Worm (Caenorhabditis elegans) whole organism, young adult: Measurements from ENCODE around the gene F59E11.6.

Source experiments
- B0035.1 ChIP-seq: sonication (generic microtip); optimal IDR thresholded peaks from 2 replicates; lab custom pipeline; 2016; ENCODE audit warnings: missing genetic modification characterization, mild to moderate bottlenecking, missing compliant biosample characterization, missing genotype, missing genetic modification reagents
- C17E4.6 ChIP-seq: fragments of 200-800 bp; sonication (Bioruptor generic); IDR thresholded peaks from 2 replicates; pipeline ENCODE4 v1.3.6; 2022; ENCODE audit warnings: missing genetic modification reagents, missing genetic modification characterization, missing compliant biosample characterization
- D2030.7 ChIP-seq: fragments of 200-800 bp; sonication (Bioruptor generic); IDR thresholded peaks from 2 replicates; pipeline ENCODE4 v1.3.6; 2022; ENCODE audit warnings: missing genetic modification reagents, missing genetic modification characterization, missing compliant biosample characterization
- F22D6.2 ChIP-seq: sonication (generic microtip); optimal IDR thresholded peaks from 2 replicates; lab custom pipeline; 2016; ENCODE audit warnings: mild to moderate bottlenecking, missing genetic modification characterization, missing compliant biosample characterization
- F23B12.7 ChIP-seq: sonication (generic microtip); optimal IDR thresholded peaks from 2 replicates; lab custom pipeline; 2017; ENCODE audit warnings: missing genetic modification characterization, mild to moderate bottlenecking, missing compliant biosample characterization, antibody characterized with exemption, moderate library complexity; ENCODE audit not compliant: insufficient read depth
- F52B5.7 ChIP-seq: sonication (generic microtip); optimal IDR thresholded peaks from 2 replicates; lab custom pipeline; 2016; ENCODE audit warnings: mild to moderate bottlenecking, missing genetic modification characterization, missing compliant biosample characterization
- F55B11.4 ChIP-seq: sonication (generic microtip); optimal IDR thresholded peaks from 2 replicates; lab custom pipeline; 2016; ENCODE audit warnings: missing compliant biosample characterization, missing genetic modification characterization, borderline replicate concordance; ENCODE audit not compliant: insufficient read depth
- Y67H2A.10 ChIP-seq: fragments of 200-800 bp; sonication (Bioruptor generic); conservative IDR thresholded peaks from 2 replicates; pipeline ENCODE4 v1.3.6; 2022; ENCODE audit warnings: missing genetic modification reagents, missing genetic modification characterization, missing compliant biosample characterization
- atf-7 ChIP-seq: sonication (generic microtip); optimal IDR thresholded peaks from 2 replicates; lab custom pipeline; 2017; ENCODE audit warnings: mild to moderate bottlenecking, missing genetic modification characterization, missing compliant biosample characterization
- cebp-2 ChIP-seq: fragments of 200-800 bp; sonication (Bioruptor generic); IDR thresholded peaks from 2 replicates; pipeline ENCODE4 v1.3.6; 2022; ENCODE audit warnings: missing genetic modification characterization, missing compliant biosample characterization
- efl-1 ChIP-seq: fragments of 150-350 bp; optimal IDR thresholded peaks from 2 replicates; lab custom pipeline; 2014; ENCODE audit warnings: missing biosample characterization, missing genetic modification reagents, missing genetic modification characterization
- egl-44 ChIP-seq: fragments of 200-800 bp; sonication (Bioruptor generic); IDR thresholded peaks from 2 replicates; pipeline ENCODE4 v1.3.6; 2022; ENCODE audit warnings: missing genetic modification reagents, missing genetic modification characterization, missing compliant biosample characterization
- egrh-3 ChIP-seq: fragments of 200-800 bp; sonication (Bioruptor generic); IDR thresholded peaks from 2 replicates; pipeline ENCODE4 v1.3.6; 2022; ENCODE audit warnings: missing genetic modification reagents, missing genetic modification characterization, missing compliant biosample characterization
- ets-4 ChIP-seq: fragments of 200-800 bp; sonication (Bioruptor generic); optimal IDR thresholded peaks from 2 replicates; lab custom pipeline; 2018; ENCODE audit warnings: mild to moderate bottlenecking, missing genetic modification characterization, missing compliant biosample characterization
- fkh-3 ChIP-seq: sonication (generic microtip); optimal IDR thresholded peaks from 2 replicates; lab custom pipeline; 2016; ENCODE audit warnings: mild to moderate bottlenecking, missing genetic modification characterization, missing compliant biosample characterization
- hsf-1 ChIP-seq: fragments of 200-800 bp; sonication (Bioruptor generic); IDR thresholded peaks from 2 replicates; pipeline ENCODE4 v1.3.6; 2022; ENCODE audit warnings: missing genetic modification reagents, missing genetic modification characterization, missing compliant biosample characterization
- lag-1 ChIP-seq: fragments of 200-800 bp; sonication (Bioruptor generic); IDR thresholded peaks from 2 replicates; pipeline ENCODE4 v1.3.6; 2022; ENCODE audit warnings: missing genetic modification reagents, missing genetic modification characterization, missing compliant biosample characterization
- lin-26 ChIP-seq: fragments of 200-800 bp; sonication (Bioruptor generic); IDR thresholded peaks from 2 replicates; pipeline ENCODE4 v1.3.6; 2022; ENCODE audit warnings: missing genetic modification reagents, missing genetic modification characterization, missing compliant biosample characterization
- lin-54 ChIP-seq: fragments of 200-800 bp; sonication (Bioruptor generic); optimal IDR thresholded peaks from 2 replicates; lab custom pipeline; 2018; ENCODE audit warnings: mild to moderate bottlenecking, missing genetic modification characterization, missing compliant biosample characterization
- mel-28 ChIP-seq: sonication (generic microtip); optimal IDR thresholded peaks from 2 replicates; lab custom pipeline; 2016; ENCODE audit warnings: borderline replicate concordance, mild to moderate bottlenecking, missing genetic modification characterization, missing compliant biosample characterization
- mxl-1 ChIP-seq: sonication (generic microtip); optimal IDR thresholded peaks from 2 replicates; lab custom pipeline; 2016; ENCODE audit warnings: missing genetic modification characterization, missing compliant biosample characterization
- nhr-120 ChIP-seq: fragments of 200-800 bp; sonication (Bioruptor generic); IDR thresholded peaks from 2 replicates; pipeline ENCODE4 v1.3.6; 2022; ENCODE audit warnings: missing genetic modification characterization, missing compliant biosample characterization
- nhr-80 ChIP-seq: sonication (generic microtip); optimal IDR thresholded peaks from 2 replicates; lab custom pipeline; 2016; ENCODE audit warnings: missing genetic modification characterization, missing compliant biosample characterization
- nhr-90 ChIP-seq: sonication (generic microtip); optimal IDR thresholded peaks from 2 replicates; lab custom pipeline; 2016; ENCODE audit warnings: missing genotype, mild to moderate bottlenecking, missing genetic modification characterization, missing compliant biosample characterization
- pbrm-1 ChIP-seq: fragments of 200-800 bp; sonication (Bioruptor generic); IDR thresholded peaks from 2 replicates; pipeline ENCODE4 v1.3.6; 2022; ENCODE audit warnings: missing genetic modification reagents, missing genetic modification characterization, missing compliant biosample characterization
- pha-4 ChIP-seq: fragments of 150-350 bp; sonication (generic microtip); optimal IDR thresholded peaks from 2 replicates; lab custom pipeline; 2014; ENCODE audit warnings: missing biosample characterization, missing genetic modification reagents, missing genetic modification characterization
- snpc-4 ChIP-seq, 5 experiments: fragments of 150-350 bp in 1 of 5; sonication (generic microtip) in 4 of 5; optimal IDR thresholded peaks; 2 replicates each; lab custom pipeline; 2014 to 2018; ENCODE audit warnings: missing genetic modification characterization in 5 of 5, missing biosample characterization in 3 of 5, antibody characterized with exemption in 2 of 5, mild to moderate bottlenecking in 2 of 5, missing compliant biosample characterization in 2 of 5, missing genotype in 2 of 5, moderate library complexity in 2 of 5, missing genetic modification reagents in 1 of 5
- somi-1 ChIP-seq: fragments of 200-800 bp; sonication (Bioruptor generic); optimal IDR thresholded peaks from 2 replicates; lab custom pipeline; 2018; ENCODE audit warnings: mild to moderate bottlenecking, missing genetic modification characterization, missing compliant biosample characterization
- xnd-1 ChIP-seq: sonication (generic microtip); optimal IDR thresholded peaks from 2 replicates; lab custom pipeline; 2016; ENCODE audit warnings: missing genotype, missing genetic modification reagents, missing genetic modification characterization, missing compliant biosample characterization
- zfh-2 ChIP-seq: fragments of 200-800 bp; sonication (Bioruptor generic); conservative IDR thresholded peaks from 2 replicates; pipeline ENCODE4 v1.3.6; 2022; ENCODE audit warnings: missing genetic modification reagents, missing genetic modification characterization, missing compliant biosample characterization
- ztf-25 ChIP-seq: fragments of 200-800 bp; sonication (Bioruptor generic); IDR thresholded peaks from 2 replicates; pipeline ENCODE4 v1.3.6; 2022; ENCODE audit warnings: missing genetic modification reagents, missing genetic modification characterization, missing compliant biosample characterization
- ztf-28 ChIP-seq: fragments of 200-800 bp; sonication (Bioruptor generic); IDR thresholded peaks from 2 replicates; pipeline ENCODE4 v1.3.6; 2022; ENCODE audit warnings: missing genetic modification reagents, missing genetic modification characterization, missing compliant biosample characterization

The F59E11.6 gene

ce11 chrV:8964055-8964758 is 27.4 kb upstream of the F59E11.6 start, which contains the start of gene nhr-44:
Gene nhr-44 (minus strand): TSS chrV:8964105.
- TF ChIP-seq ztf-25 (GFP tag; lab: Robert Waterston, UW) (no peak), somi-1 (no peak), lag-1 (no peak), Y67H2A.10 (no peak), nhr-90 (no peak), F23B12.7 (tag; lab: Kevin White, UChicago) (no peak), D2030.7 (GFP tag; lab: Robert Waterston, UW) (no peak), lin-54 (no peak), F22D6.2 (tag; lab: Kevin White, UChicago) (no peak), zfh-2 (GFP tag; lab: Robert Waterston, UW) (no peak), mxl-1 (no peak), egl-44 (GFP tag; lab: Robert Waterston, UW) (no peak), F55B11.4 (no peak), xnd-1 (tag; lab: Kevin White, UChicago) (no peak)

- TF ChIP-seq ets-4 (no peak), pha-4 (tag; lab: Kevin White, UChicago) (no peak), fkh-3 (tag; lab: Kevin White, UChicago) (no peak), mel-28 (tag; lab: Kevin White, UChicago) (no peak), F52B5.7 (tag; lab: Kevin White, UChicago) (no peak), snpc-4 (GFP tag; optimal IDR thresholded peaks at IDR 0.05; lab: Kevin White, UChicago) (no peak), snpc-4 (tag; optimal IDR thresholded peaks at IDR 0.05; lab: Kevin White, UChicago) (no peak)
These were observed 25.5 kb upstream of the F59E11.6 start, which contains the start of gene nhr-219 for ce11 chrV:8966086-8966485. Gene nhr-219 (minus strand): TSS chrV:8966186.

- TF ChIP-seq pbrm-1 (no peak), ztf-28 (GFP tag; lab: Robert Waterston, UW) (no peak), pha-4 (tag; lab: Kevin White, UChicago) (no peak), nhr-120 (GFP tag; lab: Robert Waterston, UW) (no peak), egrh-3 (no peak), B0035.1 (tag; lab: Kevin White, UChicago) (no peak), snpc-4 (GFP tag; optimal IDR thresholded peaks at IDR 0.05; lab: Kevin White, UChicago) (no peak), snpc-4 (tag; optimal IDR thresholded peaks at IDR 0.05; lab: Kevin White, UChicago) (no peak), efl-1 (GFP tag; lab: Kevin White, UChicago) (no peak), fkh-3 (tag; lab: Kevin White, UChicago) (no peak), egl-44 (GFP tag; lab: Robert Waterston, UW) (no peak), cebp-2 (GFP tag; lab: Robert Waterston, UW) (no peak), C17E4.6 (GFP tag; lab: Robert Waterston, UW) (no peak)
- TF ChIP-seq, all 124 proteins: peak for 0
These were observed 19.3 kb upstream of the F59E11.6 start, which contains the start of gene nhr-195 for ce11 chrV:8972271-8972670. Gene nhr-195 (minus strand): TSS chrV:8972371.

- TF ChIP-seq nhr-80 (tag; lab: Kevin White, UChicago) (peak; percentile 63), atf-7 (tag; lab: Kevin White, UChicago) (no peak), hsf-1 (GFP tag; lab: Robert Waterston, UW) (no peak), F52B5.7 (tag; lab: Kevin White, UChicago) (no peak), lin-26 (GFP tag; lab: Robert Waterston, UW) (no peak)
These were observed 16.6 kb upstream of the F59E11.6 start, which contains the start of gene nhr-143 for ce11 chrV:8974889-8975422. Gene nhr-143 (minus strand): TSS chrV:8974939.
